Fruit fly (Drosophila melanogaster) whole organism, embryonic: ENCODE data around the gene CG10019.

Experiments
- B-H1 ChIP-seq: fragments of 200-800 bp; sonication (Bioruptor generic); IDR thresholded peaks from 3 replicates; pipeline ENCODE4 v1.3.6; 2022; ENCODE audit warnings: missing biosample characterization, missing genetic modification characterization
- CG11504 ChIP-seq: fragments of 200-800 bp; sonication (Bioruptor generic); optimal IDR thresholded peaks from 3 replicates; lab custom pipeline; 2019; ENCODE audit warnings: missing biosample characterization, mild to moderate bottlenecking, missing genetic modification characterization, moderate library complexity
- CG11723 ChIP-seq: fragments of 200-800 bp; sonication (Bioruptor generic); optimal IDR thresholded peaks from 2 replicates; lab custom pipeline; 2017; ENCODE audit warnings: missing biosample characterization, mild to moderate bottlenecking, missing genetic modification characterization
- CG13894 ChIP-seq: fragments of 200-800 bp; sonication (Bioruptor generic); optimal IDR thresholded peaks from 3 replicates; lab custom pipeline; 2018; ENCODE audit warnings: missing biosample characterization, mild to moderate bottlenecking, missing genetic modification characterization, moderate library complexity
- CG16815 ChIP-seq: fragments of 200-800 bp; sonication (Bioruptor generic); optimal IDR thresholded peaks from 3 replicates; lab custom pipeline; 2017; ENCODE audit warnings: missing biosample characterization, mild to moderate bottlenecking, missing genetic modification characterization
- CG17385 ChIP-seq: fragments of 200-800 bp; sonication (Bioruptor generic); optimal IDR thresholded peaks from 3 replicates; lab custom pipeline; 2018; ENCODE audit warnings: missing biosample characterization, mild to moderate bottlenecking, missing genetic modification characterization
- CG17829 ChIP-seq: fragments of 200-800 bp; optimal IDR thresholded peaks from 2 replicates; lab custom pipeline; 2019; ENCODE audit warnings: missing biosample characterization, mild to moderate bottlenecking, missing genetic modification characterization, moderate library complexity
- CG2202 ChIP-seq: fragments of 200-800 bp; sonication (Bioruptor generic); optimal IDR thresholded peaks from 2 replicates; lab custom pipeline; 2018; ENCODE audit warnings: missing biosample characterization, mild to moderate bottlenecking, missing genetic modification characterization
- CG2712 ChIP-seq: fragments of 200-800 bp; optimal IDR thresholded peaks from 3 replicates; lab custom pipeline; 2019; ENCODE audit warnings: missing biosample characterization, mild to moderate bottlenecking, missing genetic modification characterization, moderate library complexity
- CG30431 ChIP-seq: fragments of 200-800 bp; sonication (Bioruptor generic); optimal IDR thresholded peaks from 2 replicates; lab custom pipeline; 2017; ENCODE audit warnings: missing biosample characterization, missing genetic modification characterization
- CG3065 ChIP-seq: fragments of 200-800 bp; sonication (Bioruptor generic); optimal IDR thresholded peaks from 2 replicates; lab custom pipeline; 2016; ENCODE audit warnings: missing biosample characterization, missing genetic modification characterization
- CG32772 ChIP-seq: fragments of 200-800 bp; sonication (Bioruptor generic); IDR thresholded peaks from 2 replicates; pipeline ENCODE4 v1.3.6; 2022; ENCODE audit warnings: missing biosample characterization, missing genetic modification characterization
- CG33557 ChIP-seq: fragments of 200-800 bp; sonication (Bioruptor generic); optimal IDR thresholded peaks from 2 replicates; lab custom pipeline; 2019; ENCODE audit warnings: missing biosample characterization, mild to moderate bottlenecking, missing genetic modification characterization, moderate library complexity
- CG34376 ChIP-seq: fragments of 200-800 bp; sonication (Bioruptor generic); optimal IDR thresholded peaks from 2 replicates; lab custom pipeline; 2018; ENCODE audit warnings: missing biosample characterization, mild to moderate bottlenecking, missing genetic modification characterization
- CG3995 ChIP-seq: fragments of 200-800 bp; sonication (Bioruptor generic); optimal IDR thresholded peaks from 3 replicates; lab custom pipeline; 2016; ENCODE audit warnings: missing biosample characterization, missing genetic modification characterization
- CG6254 ChIP-seq: fragments of 200-800 bp; sonication (Bioruptor generic); optimal IDR thresholded peaks from 3 replicates; lab custom pipeline; 2017; ENCODE audit warnings: mild to moderate bottlenecking, missing biosample characterization, missing genetic modification reagents, missing genetic modification characterization
- CG6272 ChIP-seq: fragments of 200-800 bp; sonication (Bioruptor generic); IDR thresholded peaks from 2 replicates; pipeline ENCODE4 v1.3.6; 2022; ENCODE audit warnings: missing biosample characterization, missing genetic modification characterization
- CG6689 ChIP-seq: fragments of 200-800 bp; sonication (Bioruptor generic); IDR thresholded peaks from 2 replicates; pipeline ENCODE4 v1.3.6; 2022; ENCODE audit warnings: missing biosample characterization, missing genetic modification characterization
- CrebB ChIP-seq: fragments of 200-800 bp; sonication (Bioruptor generic); optimal IDR thresholded peaks from 3 replicates; lab custom pipeline; 2018; ENCODE audit warnings: missing biosample characterization, mild to moderate bottlenecking, missing genetic modification characterization
- Dp ChIP-seq: fragments of 200-800 bp; sonication (Bioruptor generic); optimal IDR thresholded peaks from 2 replicates; lab custom pipeline; 2018; ENCODE audit warnings: missing biosample characterization, mild to moderate bottlenecking, missing genetic modification characterization, moderate library complexity
- E2f2 ChIP-seq: fragments of 200-800 bp; sonication (Bioruptor generic); IDR thresholded peaks from 2 replicates; pipeline ENCODE4 v1.3.6; 2022; ENCODE audit warnings: missing biosample characterization, missing genetic modification characterization
- H2.0 ChIP-seq: fragments of 200-800 bp; sonication (Bioruptor generic); IDR thresholded peaks from 2 replicates; pipeline ENCODE4 v1.3.6; 2022; ENCODE audit warnings: missing biosample characterization, missing genetic modification characterization
- HLH3B ChIP-seq: fragments of 200-800 bp; sonication (Bioruptor generic); IDR thresholded peaks from 2 replicates; pipeline ENCODE4 v1.3.6; 2022; ENCODE audit warnings: missing biosample characterization, missing genetic modification characterization
- HmgD ChIP-seq: fragments of 200-800 bp; sonication (Bioruptor generic); optimal IDR thresholded peaks from 3 replicates; lab custom pipeline; 2016; ENCODE audit warnings: missing biosample characterization, missing genetic modification characterization
- Hr3 ChIP-seq: fragments of 200-800 bp; sonication (Bioruptor generic); optimal IDR thresholded peaks from 3 replicates; lab custom pipeline; 2016; ENCODE audit warnings: missing biosample characterization, missing genetic modification characterization
- MESR4 ChIP-seq: fragments of 200-800 bp; sonication (Bioruptor generic); optimal IDR thresholded peaks from 2 replicates; lab custom pipeline; 2018; ENCODE audit warnings: missing biosample characterization, mild to moderate bottlenecking, missing genetic modification characterization, moderate library complexity
- Med ChIP-seq: fragments of 200-800 bp; sonication (Bioruptor generic); peaks from one replicate; lab custom pipeline; 2016; ENCODE audit warnings: missing biosample characterization, missing genetic modification characterization, mild to moderate bottlenecking, inconsistent platforms, moderate library complexity
- Side ChIP-seq: fragments of 200-800 bp; sonication (Bioruptor generic); optimal IDR thresholded peaks from 2 replicates; lab custom pipeline; 2016; ENCODE audit warnings: missing biosample characterization, missing genetic modification characterization
- Sox100B ChIP-seq: fragments of 200-800 bp; sonication (Bioruptor generic); optimal IDR thresholded peaks from 3 replicates; lab custom pipeline; 2018; ENCODE audit warnings: missing biosample characterization, mild to moderate bottlenecking, missing genetic modification characterization
- al ChIP-seq: fragments of 200-800 bp; sonication (Bioruptor generic); IDR thresholded peaks from 2 replicates; pipeline ENCODE4 v1.3.6; 2022; ENCODE audit warnings: missing biosample characterization, missing genetic modification characterization
- bowl ChIP-seq: fragments of 200-800 bp; sonication (Bioruptor generic); IDR thresholded peaks from 2 replicates; pipeline ENCODE4 v1.3.6; 2022; ENCODE audit warnings: missing biosample characterization, missing genetic modification characterization
- caup ChIP-seq: fragments of 200-800 bp; sonication (Bioruptor generic); optimal IDR thresholded peaks from 3 replicates; lab custom pipeline; 2017; ENCODE audit warnings: missing biosample characterization, mild to moderate bottlenecking, missing genetic modification characterization, moderate library complexity; ENCODE audit not compliant: severe bottlenecking
- dmrt11E ChIP-seq: fragments of 200-800 bp; sonication (Bioruptor generic); optimal IDR thresholded peaks from 3 replicates; lab custom pipeline; 2018; ENCODE audit warnings: missing biosample characterization, mild to moderate bottlenecking, missing genetic modification characterization, moderate library complexity
- klu ChIP-seq: fragments of 200-800 bp; sonication (Bioruptor generic); IDR thresholded peaks from 2 replicates; pipeline ENCODE4 v1.3.6; 2022; ENCODE audit warnings: missing biosample characterization, missing genetic modification characterization
- knrl ChIP-seq: fragments of 200-800 bp; sonication (Bioruptor generic); IDR thresholded peaks from 3 replicates; pipeline ENCODE4 v1.3.6; 2022; ENCODE audit warnings: missing biosample characterization, missing genetic modification characterization; ENCODE audit not compliant: partially characterized antibody
- nau ChIP-seq: fragments of 200-800 bp; sonication (Bioruptor generic); optimal IDR thresholded peaks from 3 replicates; lab custom pipeline; 2017; ENCODE audit warnings: missing biosample characterization, mild to moderate bottlenecking, missing genetic modification characterization, missing genetic modification reagents
- nom ChIP-seq: fragments of 200-800 bp; sonication (Bioruptor generic); optimal IDR thresholded peaks from 2 replicates; lab custom pipeline; 2017; ENCODE audit warnings: missing biosample characterization, missing genetic modification characterization, mild to moderate bottlenecking, moderate library complexity, missing genetic modification reagents
- sob ChIP-seq: fragments of 200-800 bp; sonication (Bioruptor generic); IDR thresholded peaks from 2 replicates; pipeline ENCODE4 v1.3.6; 2022; ENCODE audit warnings: missing biosample characterization, missing genetic modification characterization
- sqz ChIP-seq: fragments of 200-800 bp; sonication (Bioruptor generic); optimal IDR thresholded peaks from 3 replicates; lab custom pipeline; 2018; ENCODE audit warnings: missing biosample characterization, mild to moderate bottlenecking, missing genetic modification characterization
- ssp ChIP-seq: fragments of 200-800 bp; sonication (Bioruptor generic); IDR thresholded peaks from 2 replicates; pipeline ENCODE4 v1.3.6; 2022; ENCODE audit warnings: missing biosample characterization, missing genetic modification characterization
- unc-4 ChIP-seq: fragments of 200-800 bp; sonication (Bioruptor generic); IDR thresholded peaks from 2 replicates; pipeline ENCODE4 v1.3.6; 2022; ENCODE audit warnings: missing biosample characterization, missing genetic modification characterization; ENCODE audit not compliant: partially characterized antibody
- vnd ChIP-seq: fragments of 200-800 bp; sonication (Bioruptor generic); IDR thresholded peaks from 3 replicates; pipeline ENCODE4 v1.3.6; 2022; ENCODE audit warnings: missing biosample characterization, missing genetic modification characterization; ENCODE audit not compliant: partially characterized antibody
- vvl ChIP-seq: fragments of 200-800 bp; sonication (Bioruptor generic); IDR thresholded peaks from 2 replicates; pipeline ENCODE4 v1.3.6; 2022; ENCODE audit warnings: missing biosample characterization, missing genetic modification characterization
- wdn ChIP-seq: fragments of 200-800 bp; sonication (Bioruptor generic); IDR thresholded peaks from 2 replicates; pipeline ENCODE4 v1.3.6; 2022; ENCODE audit warnings: missing biosample characterization, missing genetic modification characterization

CG10019 gene

dm6 chr2L:3756831-3757351 lies 26.6 kb downstream of the CG10019 start, which contains the start of gene CG43707 (continued):
- TF ChIP-seq bowl = 0 out of 2 replicates have a peak, but pooled peaks have one; percentile 4
- TF ChIP-seq CG13894 (tag; lab: Kevin White, UChicago) = peak; percentile 37

dm6 chr2L:3765194-3765593 lies 34.9 kb downstream of the CG10019 start, which contains the start of gene CG43703:
TSS of gene CG43703 (plus strand) at chr2L:3765494.
- peak; percentile 0 for TF ChIP-seq Med
- TF ChIP-seq CG3065 (GFP tag; lab: Kevin White, UChicago) = no peak

- TF ChIP-seq HLH3B (GFP tag; lab: Robert Waterston, UW) (peak; percentile 45; the same call in 1 of the 2 replicates), CG16815 (GFP tag; lab: Kevin White, UChicago) (peak; percentile 3), CG2712 (peak; percentile 85), Sox100B (GFP tag; lab: Kevin White, UChicago) (peak; percentile 72), CG11723 (peak; percentile 12), HmgD (no peak), Side (GFP tag; lab: Kevin White, UChicago) (no peak), CG6254 (GFP tag; lab: Kevin White, UChicago) (peak; percentile 31), CG11504 (tag; lab: Kevin White, UChicago) (peak; percentile 81), nau (GFP tag; lab: Kevin White, UChicago) (no peak), vvl (GFP tag; lab: Robert Waterston, UW) (peak; percentile 83), CG17385 (GFP tag; lab: Kevin White, UChicago) (peak; percentile 42), unc-4 (GFP tag; lab: Robert Waterston, UW) (no peak), CG2202 (tag; lab: Kevin White, UChicago) (peak; percentile 13), Dp (GFP tag; lab: Kevin White, UChicago) (no peak), CG17829 (tag; lab: Kevin White, UChicago) (peak; percentile 80), nom (peak; percentile 52), H2.0 (GFP tag; lab: Robert Waterston, UW) (peak; percentile 37; the same call in 1 of the 2 replicates), CG33557 (GFP tag; lab: Kevin White, UChicago) (peak; percentile 8), vnd (GFP tag; lab: Robert Waterston, UW) (no peak), CG6689 (GFP tag; lab: Robert Waterston, UW) (peak; percentile 34; the same call in 1 of the 2 replicates), CG6272 (GFP tag; lab: Robert Waterston, UW) (no peak), knrl (GFP tag; lab: Robert Waterston, UW) (no peak), MESR4 (GFP tag; lab: Kevin White, UChicago) (no peak), wdn (no peak), caup (no peak), CG30431 (GFP tag; lab: Kevin White, UChicago) (peak; percentile 21), klu (GFP tag; lab: Robert Waterston, UW) (no peak), ssp (GFP tag; lab: Robert Waterston, UW) (no peak), al (GFP tag; lab: Robert Waterston, UW) (no peak), E2f2 (GFP tag; lab: Robert Waterston, UW) (peak; percentile 20; the same call in 1 of the 2 replicates), dmrt11E (peak; percentile 79), Hr3 (peak; percentile 11), B-H1 (GFP tag; lab: Robert Waterston, UW) (no peak), sob (GFP tag; lab: Robert Waterston, UW) (no peak; the same call in 1 of the 2 replicates), CrebB (no peak), CG3995 (GFP tag; lab: Kevin White, UChicago) (no peak), sqz (GFP tag; lab: Kevin White, UChicago) (peak; percentile 34), CG34376 (GFP tag; lab: Kevin White, UChicago) (no peak), CG32772 (GFP tag; lab: Robert Waterston, UW) (0 out of 2 replicates have a peak, but pooled peaks have one; percentile 13), bowl (0 out of 2 replicates have a peak, but pooled peaks have one; percentile 37)
Measured at dm6 chr2L:3769718-3770461, 39.6 kb downstream of the CG10019 start.
